Fruit fly (Drosophila melanogaster): ENCODE results near the gene Nhe2.

The Nhe2 gene

DNA sequence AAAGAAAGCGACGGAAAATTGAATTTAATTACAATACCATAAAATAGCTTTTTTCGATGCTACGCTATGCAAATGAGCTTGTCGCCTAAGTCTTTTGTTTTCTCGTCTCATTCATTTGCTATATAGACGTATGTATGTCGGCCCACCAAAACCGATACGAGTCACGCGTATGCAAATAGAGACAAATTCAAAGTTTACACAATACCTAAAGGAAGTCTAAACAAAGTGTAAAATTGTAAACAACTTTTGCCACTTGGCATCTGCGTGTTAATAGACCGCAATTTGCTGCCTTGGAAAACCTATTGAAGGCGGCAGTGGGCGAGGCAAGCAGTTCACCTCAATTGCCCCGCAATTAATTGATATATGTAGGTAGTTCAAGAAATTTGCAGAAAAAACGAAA is 41.8 kb upstream of the Nhe2 start (continued):
- TF ChIP-seq Asciz (GFP tag; optimal IDR thresholded peaks at IDR 0.05) (peak; percentile 36), nau (GFP tag; optimal IDR thresholded peaks at IDR 0.05) (no peak), lov (optimal IDR thresholded peaks at IDR 0.05) (no peak), lov (GFP tag; IDR thresholded peaks at IDR 0.05) (no peak), gsb (GFP tag; IDR thresholded peaks at IDR 0.05) (no peak), BtbVII (GFP tag; optimal IDR thresholded peaks at IDR 0.05) (peak; percentile 0), CG7987 (GFP tag; optimal IDR thresholded peaks at IDR 0.05) (peak; percentile 13), Mad (GFP tag; optimal IDR thresholded peaks at IDR 0.05) (no peak), lab (GFP tag; optimal IDR thresholded peaks at IDR 0.05) (peak; percentile 45), CG34224 (GFP tag; IDR thresholded peaks at IDR 0.05; ENCODE audit: partially characterized antibody) (no peak), CG1233 (GFP tag; optimal IDR thresholded peaks at IDR 0.05) (peak; percentile 7), Fer1 (GFP tag; optimal IDR thresholded peaks at IDR 0.05) (peak; percentile 11), CG32767 (GFP tag; IDR thresholded peaks at IDR 0.05) (no peak), Ravus (GFP tag; IDR thresholded peaks at IDR 0.05) (no peak), gsb-n (tag; optimal IDR thresholded peaks at IDR 0.05) (no peak), dan (GFP tag; IDR thresholded peaks at IDR 0.05) (no peak), CG17359 (tag; optimal IDR thresholded peaks at IDR 0.05) (peak; percentile 12), abd-A (tag; optimal IDR thresholded peaks at IDR 0.05) (peak; percentile 14), CG13894 (tag; optimal IDR thresholded peaks at IDR 0.05) (peak; percentile 78), fd64A (GFP tag; optimal IDR thresholded peaks at IDR 0.05) (no peak), CG2199 (GFP tag; IDR thresholded peaks at IDR 0.05) (no peak)

DNA sequence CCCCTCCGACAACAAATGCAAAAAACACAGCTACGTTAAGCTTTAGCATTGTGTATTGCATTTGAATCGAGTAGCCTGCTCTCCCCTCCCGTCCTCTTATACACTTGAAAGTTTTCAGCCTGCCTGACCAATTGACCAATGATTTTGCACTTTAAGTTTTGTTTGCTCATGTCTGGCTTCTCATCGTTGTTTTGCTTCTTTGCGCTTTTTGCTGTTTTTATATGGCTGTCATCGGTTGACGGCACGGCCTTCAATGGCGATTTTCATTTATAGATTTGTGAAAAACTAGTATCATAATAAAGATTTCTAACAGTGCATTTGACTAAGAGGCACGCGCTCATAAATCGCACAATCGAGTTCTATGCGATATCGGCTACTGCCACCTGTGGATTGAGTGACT is 38.5 kb upstream of the Nhe2 start:
- TF ChIP-seq psq (GFP tag; optimal IDR thresholded peaks at IDR 0.05) (no peak), Drgx (GFP tag; IDR thresholded peaks at IDR 0.05) (peak; percentile 40), CG33557 (GFP tag; optimal IDR thresholded peaks at IDR 0.05) (no peak), sens (GFP tag) (peak; percentile 71)

DNA sequence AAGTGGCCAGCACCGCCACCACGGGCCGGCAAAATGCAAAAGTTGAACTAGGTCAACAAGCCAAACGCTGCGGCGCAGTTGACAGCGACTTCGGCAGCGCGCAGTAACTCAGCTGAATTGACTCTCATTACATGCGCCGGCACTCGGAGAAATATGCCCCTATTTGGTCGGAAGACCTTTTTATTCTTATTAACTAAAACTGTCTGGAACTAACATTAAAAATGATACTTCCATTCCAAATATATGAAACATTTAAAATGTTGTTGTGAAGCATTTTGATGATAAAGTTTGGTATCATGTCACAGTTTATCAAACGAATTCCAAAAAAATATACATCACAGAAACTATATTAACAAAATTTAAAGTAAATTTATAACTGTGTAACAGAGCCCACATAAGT is 37.2 kb upstream of the Nhe2 start:
- no peak for TF ChIP-seq unpg (GFP tag; optimal IDR thresholded peaks at IDR 0.05)
- peak; percentile 53; the same call in 1 of the 2 replicates for TF ChIP-seq Drgx (GFP tag; IDR thresholded peaks at IDR 0.05)
- TF ChIP-seq CG1792 (GFP tag; optimal IDR thresholded peaks at IDR 0.05) = no peak
- TF ChIP-seq CG16779 (GFP tag; IDR thresholded peaks at IDR 0.05) = no peak
- no peak for TF ChIP-seq psq (GFP tag; optimal IDR thresholded peaks at IDR 0.05)
- no peak for TF ChIP-seq bigmax (GFP tag; optimal IDR thresholded peaks at IDR 0.05)
- TF ChIP-seq Hr51 (GFP tag; optimal IDR thresholded peaks at IDR 0.05) = peak in 1 of 2 experiments; percentile 13

- TF ChIP-seq Deaf1 (tag; optimal IDR thresholded peaks at IDR 0.05) (peak; percentile 69), CG13894 (tag; optimal IDR thresholded peaks at IDR 0.05) (peak; percentile 91), Adf1 (GFP tag; IDR thresholded peaks at IDR 0.05) (peak; percentile 84), chinmo (GFP tag; IDR thresholded peaks at IDR 0.05; ENCODE audit: partially characterized antibody) (peak; percentile 87; the same call in 3 of the 4 replicates), tio (GFP tag; optimal IDR thresholded peaks at IDR 0.05) (no peak), Nf-YC (tag; optimal IDR thresholded peaks at IDR 0.05) (no peak), Ets65A (GFP tag) (peak; percentile 64)
Measured at dm6 chr2L:21069776-21070175, 34.6 kb upstream of the Nhe2 start.

Measured in whole organism, embryonic.